Worm (Caenorhabditis elegans) whole organism, L4 larva: ENCODE results near the gene F13E9.15.

Source experiments
- D1046.2 ChIP-seq: fragments of 200-800 bp; sonication (Bioruptor generic); IDR thresholded peaks from 2 replicates; pipeline ENCODE4 v1.3.6; 2022; ENCODE audit warnings: missing genetic modification characterization, missing compliant biosample characterization
- Y48G9A.11 ChIP-seq: fragments of 200-800 bp; sonication (Bioruptor generic); IDR thresholded peaks from 2 replicates; pipeline ENCODE4 v1.3.6; 2022; ENCODE audit warnings: missing genetic modification reagents, missing genetic modification characterization, missing compliant biosample characterization
- aly-2 ChIP-seq: sonication (generic microtip); optimal IDR thresholded peaks from 2 replicates; lab custom pipeline; 2018; ENCODE audit warnings: missing biosample characterization, missing genetic modification characterization
- ces-1 ChIP-seq: fragments of 150-350 bp; sonication (generic microtip); optimal IDR thresholded peaks from 4 replicates; lab custom pipeline; 2014; ENCODE audit warnings: missing biosample characterization, missing genetic modification reagents, missing genetic modification characterization
- duxl-1 ChIP-seq: sonication (generic microtip); optimal IDR thresholded peaks from 2 replicates; lab custom pipeline; 2016; ENCODE audit warnings: mild to moderate bottlenecking, missing genetic modification characterization, moderate library complexity, missing compliant biosample characterization; ENCODE audit not compliant: poor library complexity
- lin-29 ChIP-seq: fragments of 200-800 bp; sonication (Bioruptor generic); IDR thresholded peaks from 2 replicates; pipeline ENCODE4 v1.3.6; 2022; ENCODE audit warnings: missing genetic modification reagents, missing genetic modification characterization, missing compliant biosample characterization
- lin-38 ChIP-seq: fragments of 200-800 bp; sonication (Bioruptor generic); IDR thresholded peaks from 2 replicates; pipeline ENCODE4 v1.3.6; 2022; ENCODE audit warnings: missing genetic modification reagents, missing genetic modification characterization, missing compliant biosample characterization
- lin-39 ChIP-seq: fragments of 150-350 bp; optimal IDR thresholded peaks from 2 replicates; lab custom pipeline; 2014; ENCODE audit warnings: missing biosample characterization, missing genetic modification reagents, missing genetic modification characterization
- mes-2 ChIP-seq: sonication (generic microtip); optimal IDR thresholded peaks from 2 replicates; lab custom pipeline; 2016; ENCODE audit warnings: missing genotype, mild to moderate bottlenecking, missing genetic modification characterization, missing compliant biosample characterization; ENCODE audit not compliant: poor library complexity, severe bottlenecking
- nhr-42 ChIP-seq: fragments of 200-800 bp; sonication (Bioruptor generic); IDR thresholded peaks from 2 replicates; pipeline ENCODE4 v1.3.6; 2022; ENCODE audit warnings: missing genetic modification characterization, missing compliant biosample characterization
- nhr-76 ChIP-seq: fragments of 150-350 bp; optimal IDR thresholded peaks from 2 replicates; lab custom pipeline; 2014; ENCODE audit warnings: missing biosample characterization, missing genetic modification characterization
- pqm-1 ChIP-seq: sonication (generic microtip); optimal IDR thresholded peaks from 2 replicates; lab custom pipeline; 2017; ENCODE audit warnings: missing biosample characterization, missing genetic modification characterization
- skn-1 ChIP-seq: fragments of 150-350 bp; optimal IDR thresholded peaks from 2 replicates; lab custom pipeline; 2014; ENCODE audit warnings: missing biosample characterization, missing genetic modification characterization
- unc-62 ChIP-seq, 3 experiments: fragments of 150-350 bp in 1 of 3; sonication (generic microtip); optimal IDR thresholded peaks in 2 of 3; peaks in 1 of 3; 1 replicate in 1 of 3; 2 replicates in 2 of 3; lab custom pipeline; 2014 to 2017; ENCODE audit warnings: missing biosample characterization in 3 of 3, missing genetic modification characterization in 3 of 3, missing genetic modification reagents in 3 of 3, missing genotype in 1 of 3

DNA sequence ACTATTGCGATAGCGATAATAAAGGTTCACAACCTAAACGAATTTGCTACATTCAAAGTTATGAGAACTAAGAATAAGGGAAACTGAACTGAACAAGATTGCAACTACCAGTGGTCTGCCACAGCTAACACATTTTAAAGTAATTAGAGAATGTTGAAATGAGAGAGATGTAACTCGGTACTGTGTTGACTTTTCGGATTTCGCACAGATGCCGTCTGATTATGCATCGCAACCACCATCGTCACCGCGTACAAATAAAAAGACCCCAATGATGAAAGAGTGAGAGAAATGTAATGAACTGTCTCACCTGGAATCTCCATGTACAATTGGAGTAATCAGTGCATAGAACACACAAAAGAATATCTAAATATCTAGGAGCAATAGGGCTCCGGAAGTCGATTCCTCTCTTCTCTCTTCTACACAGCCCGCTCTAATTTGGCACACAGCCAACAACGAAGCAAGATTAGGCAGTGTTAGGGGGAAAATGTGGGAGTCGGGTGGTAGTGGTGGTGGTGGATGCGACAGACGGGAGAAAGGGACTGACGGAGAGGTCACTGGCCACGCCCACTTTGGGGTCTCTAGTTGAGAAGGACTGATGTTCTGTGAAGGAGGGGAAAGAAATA, 20.9 kb downstream of the F13E9.15 start, which contains the start of gene F13E9.11:
- TF ChIP-seq mes-2 (tag; lab: Kevin White, UChicago): no peak
- TF ChIP-seq skn-1 (tag; lab: Kevin White, UChicago): no peak
- no peak for TF ChIP-seq pqm-1 (tag; lab: Kevin White, UChicago)
- TF ChIP-seq unc-62 (GFP tag; optimal IDR thresholded peaks at IDR 0.05 in 1 of 2; lab: Kevin White, UChicago): peak in 1 of 2 experiments; percentile 97
- no peak for TF ChIP-seq unc-62 (tag; optimal IDR thresholded peaks at IDR 0.05; lab: Kevin White, UChicago)
- TF ChIP-seq ces-1 (GFP tag; lab: Kevin White, UChicago): no peak
- no peak for TF ChIP-seq nhr-76
- no peak for TF ChIP-seq lin-38 (GFP tag; lab: Robert Waterston, UW)
- TF ChIP-seq duxl-1 (tag; lab: Kevin White, UChicago): no peak
- no peak for TF ChIP-seq lin-29
- no peak for TF ChIP-seq D1046.2 (GFP tag; lab: Robert Waterston, UW)
- no peak for TF ChIP-seq lin-39 (tag; lab: Kevin White, UChicago)
- no peak for TF ChIP-seq aly-2 (tag; lab: Kevin White, UChicago)
- TF ChIP-seq Y48G9A.11 (GFP tag; lab: Robert Waterston, UW): no peak
- TF ChIP-seq nhr-42: no peak
